Fruit fly (Drosophila melanogaster) whole organism, embryonic: Measurements from ENCODE around the gene LpR2.

Experiments
- CG1024 ChIP-seq: fragments of 200-800 bp; sonication (Bioruptor generic); IDR thresholded peaks from 2 replicates; pipeline ENCODE4 v1.3.6; 2022; ENCODE audit warnings: missing biosample characterization, missing genetic modification characterization
- CG14441 ChIP-seq: fragments of 200-800 bp; sonication (Bioruptor generic); IDR thresholded peaks from 2 replicates; pipeline ENCODE4 v1.3.6; 2022; ENCODE audit warnings: missing biosample characterization, missing genetic modification characterization
- CG16813 ChIP-seq: fragments of 200-800 bp; sonication (Bioruptor generic); IDR thresholded peaks from 3 replicates; pipeline ENCODE4 v1.3.6; 2022; ENCODE audit warnings: missing biosample characterization, missing genetic modification characterization; ENCODE audit not compliant: partially characterized antibody
- CG17359 ChIP-seq: fragments of 200-800 bp; sonication (Bioruptor generic); optimal IDR thresholded peaks from 3 replicates; lab custom pipeline; 2018; ENCODE audit warnings: missing biosample characterization, mild to moderate bottlenecking, missing genetic modification characterization, moderate library complexity
- CG18619 ChIP-seq: fragments of 200-800 bp; sonication (Bioruptor generic); optimal IDR thresholded peaks from 3 replicates; lab custom pipeline; 2017; ENCODE audit warnings: missing biosample characterization, mild to moderate bottlenecking, missing genetic modification characterization
- CG31441 ChIP-seq: fragments of 200-800 bp; sonication (Bioruptor generic); IDR thresholded peaks from 2 replicates; pipeline ENCODE4 v1.3.6; 2022; ENCODE audit warnings: missing biosample characterization, missing genetic modification characterization
- CG34376 ChIP-seq: fragments of 200-800 bp; sonication (Bioruptor generic); optimal IDR thresholded peaks from 2 replicates; lab custom pipeline; 2018; ENCODE audit warnings: missing biosample characterization, mild to moderate bottlenecking, missing genetic modification characterization
- CG3995 ChIP-seq: fragments of 200-800 bp; sonication (Bioruptor generic); optimal IDR thresholded peaks from 3 replicates; lab custom pipeline; 2016; ENCODE audit warnings: missing biosample characterization, missing genetic modification characterization
- CG42726 ChIP-seq: fragments of 200-800 bp; sonication (Bioruptor generic); IDR thresholded peaks from 2 replicates; pipeline ENCODE4 v1.3.6; 2022; ENCODE audit warnings: missing biosample characterization, missing genetic modification characterization; ENCODE audit not compliant: partially characterized antibody
- CG4617 ChIP-seq: fragments of 200-800 bp; sonication (Bioruptor generic); optimal IDR thresholded peaks from 3 replicates; lab custom pipeline; 2016; ENCODE audit warnings: missing biosample characterization, missing genetic modification characterization, borderline replicate concordance
- CG7745 ChIP-seq: fragments of 200-800 bp; sonication (Bioruptor generic); optimal IDR thresholded peaks from 2 replicates; lab custom pipeline; 2018; ENCODE audit warnings: missing biosample characterization, mild to moderate bottlenecking, missing genetic modification characterization, moderate library complexity
- CG8290 ChIP-seq, 3 experiments: fragments of 200-800 bp; sonication (Bioruptor generic); optimal IDR thresholded peaks; 2 replicates each; lab custom pipeline; 2016 to 2019; ENCODE audit warnings: missing biosample characterization in 3 of 3, missing genetic modification characterization in 3 of 3, mild to moderate bottlenecking in 2 of 3, moderate library complexity in 1 of 3
- CG8359 ChIP-seq: fragments of 200-800 bp; sonication (Bioruptor generic); optimal IDR thresholded peaks from 2 replicates; lab custom pipeline; 2017; ENCODE audit warnings: missing biosample characterization, mild to moderate bottlenecking, missing genetic modification characterization, borderline replicate concordance
- CG8765 ChIP-seq: fragments of 200-800 bp; sonication (Bioruptor generic); IDR thresholded peaks from 2 replicates; pipeline ENCODE4 v1.3.6; 2022; ENCODE audit warnings: missing biosample characterization, missing genetic modification characterization
- Doc3 ChIP-seq: fragments of 200-800 bp; sonication (Bioruptor generic); IDR thresholded peaks from 3 replicates; pipeline ENCODE4 v1.3.6; 2022; ENCODE audit warnings: missing biosample characterization, missing genetic modification characterization; ENCODE audit not compliant: partially characterized antibody
- E2f2 ChIP-seq: fragments of 200-800 bp; sonication (Bioruptor generic); IDR thresholded peaks from 2 replicates; pipeline ENCODE4 v1.3.6; 2022; ENCODE audit warnings: missing biosample characterization, missing genetic modification characterization
- ERR ChIP-seq: fragments of 200-800 bp; sonication (Bioruptor generic); optimal IDR thresholded peaks from 2 replicates; lab custom pipeline; 2016; ENCODE audit warnings: missing biosample characterization, missing genetic modification characterization
- Ets65A ChIP-seq: fragments of 200-800 bp; sonication (Bioruptor generic); peaks from one replicate; lab custom pipeline; 2016; ENCODE audit warnings: missing biosample characterization, missing genetic modification characterization
- GATAe ChIP-seq: fragments of 200-800 bp; sonication (Bioruptor generic); conservative IDR thresholded peaks from 2 replicates; pipeline ENCODE4 v1.3.6; 2022; ENCODE audit warnings: missing biosample characterization, missing genetic modification characterization
- HLHmδ ChIP-seq: fragments of 200-800 bp; sonication (Bioruptor generic); optimal IDR thresholded peaks from 2 replicates; lab custom pipeline; 2018; ENCODE audit warnings: missing biosample characterization, mild to moderate bottlenecking, missing genetic modification characterization, moderate library complexity
- Hmr ChIP-seq: fragments of 200-800 bp; sonication (Bioruptor generic); optimal IDR thresholded peaks from 3 replicates; lab custom pipeline; 2017; ENCODE audit warnings: mild to moderate bottlenecking, missing biosample characterization, missing genetic modification reagents, missing genetic modification characterization
- Hr3 ChIP-seq: fragments of 200-800 bp; sonication (Bioruptor generic); optimal IDR thresholded peaks from 3 replicates; lab custom pipeline; 2016; ENCODE audit warnings: missing biosample characterization, missing genetic modification characterization
- Lhr ChIP-seq: fragments of 200-800 bp; sonication (Bioruptor generic); optimal IDR thresholded peaks from 3 replicates; lab custom pipeline; 2017; ENCODE audit warnings: mild to moderate bottlenecking, missing biosample characterization, missing genetic modification reagents, missing genetic modification characterization
- MESR4 ChIP-seq: fragments of 200-800 bp; sonication (Bioruptor generic); optimal IDR thresholded peaks from 2 replicates; lab custom pipeline; 2018; ENCODE audit warnings: missing biosample characterization, mild to moderate bottlenecking, missing genetic modification characterization, moderate library complexity
- Med ChIP-seq: fragments of 200-800 bp; sonication (Bioruptor generic); peaks from one replicate; lab custom pipeline; 2016; ENCODE audit warnings: missing biosample characterization, missing genetic modification characterization, mild to moderate bottlenecking, inconsistent platforms, moderate library complexity
- Oli ChIP-seq: fragments of 200-800 bp; sonication (Bioruptor generic); optimal IDR thresholded peaks from 2 replicates; lab custom pipeline; 2018; ENCODE audit warnings: missing biosample characterization, mild to moderate bottlenecking, missing genetic modification characterization, moderate library complexity
- YL-1 ChIP-seq: fragments of 200-800 bp; sonication (Bioruptor generic); optimal IDR thresholded peaks from 3 replicates; lab custom pipeline; 2017; ENCODE audit warnings: missing biosample characterization, mild to moderate bottlenecking, missing genetic modification characterization
- amos ChIP-seq: fragments of 200-800 bp; sonication (Bioruptor generic); IDR thresholded peaks from 2 replicates; pipeline ENCODE4 v1.3.6; 2022; ENCODE audit warnings: missing biosample characterization, missing genetic modification characterization; ENCODE audit not compliant: partially characterized antibody
- aop ChIP-seq: fragments of 200-800 bp; sonication (Bioruptor generic); IDR thresholded peaks from 2 replicates; pipeline ENCODE4 v1.3.6; 2022; ENCODE audit warnings: missing biosample characterization, missing genetic modification characterization
- ara ChIP-seq: fragments of 200-800 bp; sonication (Bioruptor generic); IDR thresholded peaks from 2 replicates; pipeline ENCODE4 v1.3.6; 2022; ENCODE audit warnings: missing biosample characterization, missing genetic modification characterization
- bbx ChIP-seq: fragments of 200-800 bp; sonication (Bioruptor generic); IDR thresholded peaks from 2 replicates; pipeline ENCODE4 v1.3.6; 2022; ENCODE audit warnings: missing biosample characterization, missing genetic modification characterization; ENCODE audit not compliant: partially characterized antibody
- chm ChIP-seq: fragments of 200-800 bp; sonication (Bioruptor generic); IDR thresholded peaks from 2 replicates; pipeline ENCODE4 v1.3.6; 2022; ENCODE audit warnings: missing biosample characterization, missing genetic modification characterization
- ci ChIP-seq: fragments of 200-800 bp; sonication (Bioruptor generic); IDR thresholded peaks from 3 replicates; pipeline ENCODE4 v1.3.6; 2022; ENCODE audit warnings: missing biosample characterization, missing genetic modification characterization
- esg ChIP-seq: fragments of 200-800 bp; sonication (Bioruptor generic); conservative IDR thresholded peaks from 2 replicates; pipeline ENCODE4 v1.3.6; 2022; ENCODE audit warnings: missing biosample characterization, missing genetic modification characterization
- fru ChIP-seq: fragments of >200 bp; optimal IDR thresholded peaks from 2 replicates; lab custom pipeline; 2017
- gfzf ChIP-seq: fragments of 200-800 bp; sonication (Bioruptor generic); optimal IDR thresholded peaks from 2 replicates; lab custom pipeline; 2016; ENCODE audit warnings: missing biosample characterization, mild to moderate bottlenecking, missing genetic modification characterization, moderate library complexity
- gro ChIP-seq: fragments of 200-800 bp; sonication (Bioruptor generic); optimal IDR thresholded peaks from 2 replicates; lab custom pipeline; 2016; ENCODE audit warnings: missing biosample characterization, missing genetic modification characterization
- gsb ChIP-seq: fragments of 200-800 bp; sonication (Bioruptor generic); IDR thresholded peaks from 2 replicates; pipeline ENCODE4 v1.3.6; 2022; ENCODE audit warnings: missing biosample characterization, missing genetic modification characterization
- her ChIP-seq: fragments of 200-800 bp; sonication (Bioruptor generic); optimal IDR thresholded peaks from 2 replicates; lab custom pipeline; 2016; ENCODE audit warnings: missing biosample characterization, missing genetic modification characterization
- hkb ChIP-seq, 2 experiments: fragments of 200-800 bp in 1 of 2; fragments of >200 bp in 1 of 2; sonication (Bioruptor generic) in 1 of 2; IDR thresholded peaks in 1 of 2; optimal IDR thresholded peaks in 1 of 2; 2 replicates each; pipeline versions ENCODE4 v1.3.6 to Lab custom; 2017 to 2022; ENCODE audit warnings: missing biosample characterization in 1 of 2, missing genetic modification characterization in 1 of 2
- knrl ChIP-seq: fragments of 200-800 bp; sonication (Bioruptor generic); IDR thresholded peaks from 3 replicates; pipeline ENCODE4 v1.3.6; 2022; ENCODE audit warnings: missing biosample characterization, missing genetic modification characterization; ENCODE audit not compliant: partially characterized antibody
- pfk ChIP-seq: fragments of 200-800 bp; sonication (Bioruptor generic); optimal IDR thresholded peaks from 2 replicates; lab custom pipeline; 2018; ENCODE audit warnings: missing biosample characterization, mild to moderate bottlenecking, missing genetic modification characterization, moderate library complexity
- run ChIP-seq: fragments of 200-800 bp; sonication (Bioruptor generic); optimal IDR thresholded peaks from 3 replicates; lab custom pipeline; 2018; ENCODE audit warnings: missing biosample characterization, mild to moderate bottlenecking, missing genetic modification characterization
- stwl ChIP-seq: fragments of 200-800 bp; sonication (Bioruptor generic); optimal IDR thresholded peaks from 3 replicates; lab custom pipeline; 2018; ENCODE audit warnings: missing biosample characterization, mild to moderate bottlenecking, missing genetic modification characterization, moderate library complexity
- vfl ChIP-seq: fragments of 200-800 bp; sonication (Bioruptor generic); optimal IDR thresholded peaks from 2 replicates; lab custom pipeline; 2016; ENCODE audit warnings: missing biosample characterization, missing genetic modification characterization

LpR2 gene

dm6 chr3R:25661531-25662193 is 78.6 kb downstream of the LpR2 start, which contains the start of gene RASSF8 (continued):
- TF ChIP-seq her (GFP tag; lab: Kevin White, UChicago) (peak; percentile 32), fru (no peak), pfk (GFP tag; lab: Kevin White, UChicago) (no peak), Oli (tag; lab: Kevin White, UChicago) (no peak), CG16813 (GFP tag; lab: Robert Waterston, UW) (peak; percentile 64), CG14441 (GFP tag; lab: Robert Waterston, UW) (0 out of 2 replicates have a peak, but pooled peaks have one; percentile 47), CG8765 (GFP tag; lab: Robert Waterston, UW) (no peak), esg (GFP tag; lab: Robert Waterston, UW) (0 out of 2 replicates have a peak, but pooled peaks have one; percentile 14), knrl (GFP tag; lab: Robert Waterston, UW) (peak; percentile 67), ara (GFP tag; lab: Robert Waterston, UW) (no peak), gsb (GFP tag; lab: Robert Waterston, UW) (no peak), E2f2 (GFP tag; lab: Robert Waterston, UW) (no peak; the same call in none of the 2 replicates), gro (GFP tag; lab: Kevin White, UChicago) (no peak), Ets65A (peak; percentile 90), hkb (optimal IDR thresholded peaks at IDR 0.05; lab: Kevin White, UChicago) (no peak), hkb (GFP tag; IDR thresholded peaks at IDR 0.05; lab: Robert Waterston, UW) (no peak), GATAe (GFP tag; lab: Robert Waterston, UW) (no peak)

- peak; percentile 26; the same call in 1 of the 2 replicates for TF ChIP-seq bbx (GFP tag; lab: Robert Waterston, UW)
- 0 out of 2 replicates have a peak, but pooled peaks have one; percentile 47 for TF ChIP-seq CG42726 (GFP tag; lab: Robert Waterston, UW)
- TF ChIP-seq Hmr (GFP tag; lab: Kevin White, UChicago): peak; percentile 32
- peak; percentile 46 for TF ChIP-seq HLHmδ
- peak; percentile 54 for TF ChIP-seq Lhr
- peak; percentile 8; the same call in 1 of the 2 replicates for TF ChIP-seq amos (GFP tag; lab: Robert Waterston, UW)
- TF ChIP-seq Doc3 (GFP tag; lab: Robert Waterston, UW): no peak
- no peak for TF ChIP-seq run (tag; lab: Kevin White, UChicago)
- TF ChIP-seq CG8765 (GFP tag; lab: Robert Waterston, UW): no peak
- TF ChIP-seq YL-1: peak; percentile 2
- TF ChIP-seq vfl (GFP tag; lab: Kevin White, UChicago): no peak
- TF ChIP-seq Med (GFP tag; lab: Kevin White, UChicago): peak; percentile 6
- peak; percentile 83 for TF ChIP-seq gfzf (GFP tag; lab: Kevin White, UChicago)
- no peak for TF ChIP-seq ERR (GFP tag; lab: Kevin White, UChicago)
- TF ChIP-seq aop (GFP tag; lab: Robert Waterston, UW): no peak
- TF ChIP-seq CG3995 (GFP tag; lab: Kevin White, UChicago): peak; percentile 1
- TF ChIP-seq CG31441 (GFP tag; lab: Robert Waterston, UW): peak; percentile 30; the same call in 1 of the 2 replicates
- TF ChIP-seq CG34376 (GFP tag; lab: Kevin White, UChicago): no peak
- TF ChIP-seq CG8290 (GFP tag; optimal IDR thresholded peaks at IDR 0.05; lab: Kevin White, UChicago): no peak
- TF ChIP-seq CG8290 (tag; optimal IDR thresholded peaks at IDR 0.05; lab: Kevin White, UChicago): peak in 1 of 2 experiments; percentile 28
- TF ChIP-seq CG18619 (GFP tag; lab: Kevin White, UChicago): peak; percentile 40
- TF ChIP-seq stwl: peak; percentile 14
- no peak for TF ChIP-seq CG8359 (GFP tag; lab: Kevin White, UChicago)
- peak; percentile 7; the same call in 1 of the 2 replicates for TF ChIP-seq chm (GFP tag; lab: Robert Waterston, UW)
- TF ChIP-seq CG4617 (GFP tag; lab: Kevin White, UChicago): peak; percentile 63
- TF ChIP-seq MESR4 (GFP tag; lab: Kevin White, UChicago): peak; percentile 82
- 0 out of 2 replicates have a peak, but pooled peaks have one; percentile 19 for TF ChIP-seq CG1024 (GFP tag; lab: Robert Waterston, UW)
- no peak for TF ChIP-seq CG17359
- TF ChIP-seq CG7745: peak; percentile 84
- TF ChIP-seq Hr3 (GFP tag; lab: Kevin White, UChicago): peak; percentile 0
- TF ChIP-seq ci (GFP tag; lab: Robert Waterston, UW): no peak
Measured at dm6 chr3R:25660985-25661530, 79.2 kb downstream of the LpR2 start, which contains the start of gene Tnks. TSS of gene Tnks (minus strand) at chr3R:25661286.
